Fruit fly (Drosophila melanogaster) whole organism, embryonic: ENCODE results near the gene CG17190.

Source experiments
- Atf6 ChIP-seq: fragments of 200-800 bp; sonication (Bioruptor generic); IDR thresholded peaks from 2 replicates; pipeline ENCODE4 v1.3.6; 2022; ENCODE audit warnings: missing biosample characterization, missing genetic modification characterization
- B-H1 ChIP-seq: fragments of 200-800 bp; sonication (Bioruptor generic); IDR thresholded peaks from 3 replicates; pipeline ENCODE4 v1.3.6; 2022; ENCODE audit warnings: missing biosample characterization, missing genetic modification characterization
- BEAF-32 ChIP-seq: fragments of 200-800 bp; sonication (Bioruptor generic); optimal IDR thresholded peaks from 3 replicates; lab custom pipeline; 2017; ENCODE audit warnings: missing biosample characterization, missing genetic modification characterization, mild to moderate bottlenecking, moderate library complexity, missing genetic modification reagents
- CG10565 ChIP-seq: fragments of 200-800 bp; sonication (Bioruptor generic); optimal IDR thresholded peaks from 3 replicates; lab custom pipeline; 2016; ENCODE audit warnings: missing biosample characterization, mild to moderate bottlenecking, missing genetic modification characterization
- CG11247 ChIP-seq: fragments of 200-800 bp; sonication (Bioruptor generic); IDR thresholded peaks from 2 replicates; pipeline ENCODE4 v1.3.6; 2022; ENCODE audit warnings: missing biosample characterization, missing genetic modification characterization
- CG11398 ChIP-seq: fragments of 200-800 bp; sonication (Bioruptor generic); optimal IDR thresholded peaks from 2 replicates; lab custom pipeline; 2016; ENCODE audit warnings: missing biosample characterization, missing genetic modification characterization
- CG11456 ChIP-seq: fragments of 200-800 bp; sonication (Bioruptor generic); IDR thresholded peaks from 3 replicates; pipeline ENCODE4 v1.3.6; 2022; ENCODE audit warnings: missing biosample characterization, missing genetic modification characterization
- CG12071 ChIP-seq: fragments of 200-800 bp; sonication (Bioruptor generic); optimal IDR thresholded peaks from 3 replicates; lab custom pipeline; 2018; ENCODE audit warnings: missing biosample characterization, mild to moderate bottlenecking, missing genetic modification characterization
- CG12391 ChIP-seq: fragments of 200-800 bp; sonication (Bioruptor generic); optimal IDR thresholded peaks from 3 replicates; lab custom pipeline; 2018; ENCODE audit warnings: missing biosample characterization, mild to moderate bottlenecking, missing genetic modification characterization, moderate library complexity
- CG12744 ChIP-seq: fragments of 200-800 bp; sonication (Bioruptor generic); optimal IDR thresholded peaks from 2 replicates; lab custom pipeline; 2016; ENCODE audit warnings: missing biosample characterization, missing genetic modification characterization
- CG13287 ChIP-seq: fragments of 200-800 bp; sonication (Bioruptor generic); IDR thresholded peaks from 2 replicates; pipeline ENCODE4 v1.3.6; 2022; ENCODE audit warnings: missing biosample characterization, missing genetic modification characterization; ENCODE audit not compliant: partially characterized antibody
- CG1529 ChIP-seq: fragments of 200-800 bp; sonication (Bioruptor generic); optimal IDR thresholded peaks from 3 replicates; lab custom pipeline; 2018; ENCODE audit warnings: missing biosample characterization, missing genetic modification characterization
- CG17385 ChIP-seq: fragments of 200-800 bp; sonication (Bioruptor generic); optimal IDR thresholded peaks from 3 replicates; lab custom pipeline; 2018; ENCODE audit warnings: missing biosample characterization, mild to moderate bottlenecking, missing genetic modification characterization
- CG17612 ChIP-seq: fragments of 200-800 bp; sonication (Bioruptor generic); IDR thresholded peaks from 2 replicates; pipeline ENCODE4 v1.3.6; 2022; ENCODE audit warnings: missing biosample characterization, missing genetic modification characterization
- CG2875 ChIP-seq: fragments of 200-800 bp; sonication (Bioruptor generic); optimal IDR thresholded peaks from 2 replicates; lab custom pipeline; 2017; ENCODE audit warnings: missing biosample characterization, mild to moderate bottlenecking, missing genetic modification characterization, missing genetic modification reagents
- CG31224 ChIP-seq: fragments of 200-800 bp; sonication (Bioruptor generic); IDR thresholded peaks from 2 replicates; pipeline ENCODE4 v1.3.6; 2022; ENCODE audit warnings: missing biosample characterization, missing genetic modification characterization
- CG32772 ChIP-seq: fragments of 200-800 bp; sonication (Bioruptor generic); IDR thresholded peaks from 2 replicates; pipeline ENCODE4 v1.3.6; 2022; ENCODE audit warnings: missing biosample characterization, missing genetic modification characterization
- CG4820 ChIP-seq: fragments of 200-800 bp; sonication (Bioruptor generic); optimal IDR thresholded peaks from 3 replicates; lab custom pipeline; 2016; ENCODE audit warnings: missing biosample characterization, missing genetic modification characterization
- CG6689 ChIP-seq: fragments of 200-800 bp; sonication (Bioruptor generic); IDR thresholded peaks from 2 replicates; pipeline ENCODE4 v1.3.6; 2022; ENCODE audit warnings: missing biosample characterization, missing genetic modification characterization
- CG7786 ChIP-seq: fragments of 200-800 bp; sonication (Bioruptor generic); optimal IDR thresholded peaks from 2 replicates; lab custom pipeline; 2016; ENCODE audit warnings: missing biosample characterization, missing genetic modification characterization
- Eip74EF ChIP-seq, 2 experiments: fragments of 200-800 bp in 1 of 2; fragments of >200 bp in 1 of 2; sonication (Bioruptor generic) in 1 of 2; optimal IDR thresholded peaks; 2 replicates each; lab custom pipeline; 2017 to 2019; ENCODE audit warnings: missing biosample characterization in 2 of 2, missing genetic modification characterization in 2 of 2, mild to moderate bottlenecking in 1 of 2, moderate library complexity in 1 of 2
- Ets97D ChIP-seq: fragments of 200-800 bp; sonication (Bioruptor generic); optimal IDR thresholded peaks from 3 replicates; lab custom pipeline; 2016; ENCODE audit warnings: missing biosample characterization, missing genetic modification characterization
- Hey ChIP-seq: fragments of 200-800 bp; sonication (Bioruptor generic); optimal IDR thresholded peaks from 3 replicates; lab custom pipeline; 2018; ENCODE audit warnings: missing biosample characterization, mild to moderate bottlenecking, missing genetic modification characterization
- Hr51 ChIP-seq, 2 experiments: fragments of 200-800 bp; sonication (Bioruptor generic); optimal IDR thresholded peaks; 2 replicates in 1 of 2; 3 replicates in 1 of 2; lab custom pipeline; 2016 to 2018; ENCODE audit warnings: missing biosample characterization in 2 of 2, missing genetic modification characterization in 2 of 2, mild to moderate bottlenecking in 1 of 2, moderate library complexity in 1 of 2
- Jarid2 ChIP-seq: fragments of 200-800 bp; sonication (Bioruptor generic); optimal IDR thresholded peaks from 3 replicates; lab custom pipeline; 2017; ENCODE audit warnings: mild to moderate bottlenecking, missing biosample characterization, missing genetic modification reagents, missing genetic modification characterization
- Lpt ChIP-seq: fragments of >200 bp; optimal IDR thresholded peaks from 2 replicates; lab custom pipeline; 2018; ENCODE audit warnings: missing biosample characterization, missing genetic modification characterization
- Nf-YA ChIP-seq: fragments of 200-800 bp; sonication (Bioruptor generic); IDR thresholded peaks from 2 replicates; pipeline ENCODE4 v1.3.6; 2022; ENCODE audit warnings: missing biosample characterization, missing genetic modification characterization
- Optix ChIP-seq: fragments of 200-800 bp; sonication (Bioruptor generic); IDR thresholded peaks from 3 replicates; pipeline ENCODE4 v1.3.6; 2022; ENCODE audit warnings: missing biosample characterization, missing genetic modification characterization
- Ptx1 ChIP-seq: fragments of 200-800 bp; sonication (Bioruptor generic); IDR thresholded peaks from 2 replicates; pipeline ENCODE4 v1.3.6; 2022; ENCODE audit warnings: missing biosample characterization, missing genetic modification characterization
- Spps ChIP-seq: fragments of 200-800 bp; sonication (Bioruptor generic); optimal IDR thresholded peaks from 2 replicates; lab custom pipeline; 2018; ENCODE audit warnings: missing biosample characterization, mild to moderate bottlenecking, missing genetic modification characterization
- Xbp1 ChIP-seq: fragments of 200-800 bp; sonication (Bioruptor generic); optimal IDR thresholded peaks from 3 replicates; lab custom pipeline; 2016; ENCODE audit warnings: missing biosample characterization, mild to moderate bottlenecking, missing genetic modification characterization
- croc ChIP-seq: fragments of 200-800 bp; sonication (Bioruptor generic); conservative IDR thresholded peaks from 3 replicates; pipeline ENCODE4 v1.3.6; 2022; ENCODE audit warnings: missing biosample characterization, missing genetic modification characterization
- cwo ChIP-seq: fragments of 200-800 bp; sonication (Bioruptor generic); optimal IDR thresholded peaks from 3 replicates; lab custom pipeline; 2017; ENCODE audit warnings: missing biosample characterization, missing genetic modification characterization, mild to moderate bottlenecking, moderate library complexity, missing genetic modification reagents
- dimm ChIP-seq: fragments of 200-800 bp; sonication (Bioruptor generic); IDR thresholded peaks from 2 replicates; pipeline ENCODE4 v1.3.6; 2022; ENCODE audit warnings: missing biosample characterization, missing genetic modification characterization
- dm ChIP-seq: fragments of 200-800 bp; sonication (Bioruptor generic); optimal IDR thresholded peaks from 3 replicates; lab custom pipeline; 2016; ENCODE audit warnings: missing biosample characterization, missing genetic modification characterization
- gro ChIP-seq: fragments of 200-800 bp; sonication (Bioruptor generic); optimal IDR thresholded peaks from 2 replicates; lab custom pipeline; 2016; ENCODE audit warnings: missing biosample characterization, missing genetic modification characterization
- inv ChIP-seq: fragments of 200-800 bp; sonication (Bioruptor generic); IDR thresholded peaks from 2 replicates; pipeline ENCODE4 v1.3.6; 2022; ENCODE audit warnings: missing biosample characterization, missing genetic modification characterization; ENCODE audit not compliant: partially characterized antibody
- prd ChIP-seq, 3 experiments: fragments of >200 bp in 2 of 3; fragments of 200-800 bp in 1 of 3; sonication (Bioruptor generic) in 1 of 3; optimal IDR thresholded peaks in 2 of 3; IDR thresholded peaks in 1 of 3; 2 replicates in 2 of 3; 3 replicates in 1 of 3; pipeline versions ENCODE4 v1.3.6 to Lab custom; 2017 to 2022; ENCODE audit warnings: missing biosample characterization in 1 of 3, missing genetic modification characterization in 1 of 3
- pros ChIP-seq: fragments of 200-800 bp; sonication (Bioruptor generic); optimal IDR thresholded peaks from 3 replicates; lab custom pipeline; 2019; ENCODE audit warnings: missing biosample characterization, mild to moderate bottlenecking, missing genetic modification characterization, moderate library complexity
- sens-2 ChIP-seq: fragments of 200-800 bp; sonication (Bioruptor generic); IDR thresholded peaks from 2 replicates; pipeline ENCODE4 v1.3.6; 2022; ENCODE audit warnings: missing biosample characterization, missing genetic modification characterization
- seq ChIP-seq: fragments of 200-800 bp; sonication (Bioruptor generic); IDR thresholded peaks from 2 replicates; pipeline ENCODE4 v1.3.6; 2022; ENCODE audit warnings: missing biosample characterization, missing genetic modification characterization
- sim ChIP-seq: fragments of 200-800 bp; sonication (Bioruptor generic); IDR thresholded peaks from 2 replicates; pipeline ENCODE4 v1.3.6; 2022; ENCODE audit warnings: missing biosample characterization, missing genetic modification characterization
- sisA ChIP-seq: fragments of 200-800 bp; sonication (Bioruptor generic); IDR thresholded peaks from 2 replicates; pipeline ENCODE4 v1.3.6; 2022; ENCODE audit warnings: missing biosample characterization, missing genetic modification characterization
- slp2 ChIP-seq: fragments of 200-800 bp; sonication (Bioruptor generic); optimal IDR thresholded peaks from 2 replicates; lab custom pipeline; 2016; ENCODE audit warnings: missing biosample characterization, missing genetic modification characterization
- tap ChIP-seq: fragments of 200-800 bp; optimal IDR thresholded peaks from 3 replicates; lab custom pipeline; 2019; ENCODE audit warnings: missing biosample characterization, mild to moderate bottlenecking, missing genetic modification characterization, moderate library complexity
- toy ChIP-seq: fragments of 200-800 bp; sonication (Bioruptor generic); IDR thresholded peaks from 2 replicates; pipeline ENCODE4 v1.3.6; 2022; ENCODE audit warnings: missing biosample characterization, missing genetic modification characterization
- vnd ChIP-seq: fragments of 200-800 bp; sonication (Bioruptor generic); IDR thresholded peaks from 3 replicates; pipeline ENCODE4 v1.3.6; 2022; ENCODE audit warnings: missing biosample characterization, missing genetic modification characterization; ENCODE audit not compliant: partially characterized antibody
- wor ChIP-seq: fragments of 200-800 bp; sonication (Bioruptor generic); IDR thresholded peaks from 2 replicates; pipeline ENCODE4 v1.3.6; 2022; ENCODE audit warnings: missing biosample characterization, missing genetic modification characterization
- zfh1 ChIP-seq: fragments of 200-800 bp; sonication (Bioruptor generic); IDR thresholded peaks from 3 replicates; pipeline ENCODE4 v1.3.6; 2022; ENCODE audit warnings: missing biosample characterization, missing genetic modification characterization
- zfh2 ChIP-seq: fragments of 200-800 bp; sonication (Bioruptor generic); optimal IDR thresholded peaks from 2 replicates; lab custom pipeline; 2016; ENCODE audit warnings: missing biosample characterization, missing genetic modification characterization

CG17190 gene

DNA sequence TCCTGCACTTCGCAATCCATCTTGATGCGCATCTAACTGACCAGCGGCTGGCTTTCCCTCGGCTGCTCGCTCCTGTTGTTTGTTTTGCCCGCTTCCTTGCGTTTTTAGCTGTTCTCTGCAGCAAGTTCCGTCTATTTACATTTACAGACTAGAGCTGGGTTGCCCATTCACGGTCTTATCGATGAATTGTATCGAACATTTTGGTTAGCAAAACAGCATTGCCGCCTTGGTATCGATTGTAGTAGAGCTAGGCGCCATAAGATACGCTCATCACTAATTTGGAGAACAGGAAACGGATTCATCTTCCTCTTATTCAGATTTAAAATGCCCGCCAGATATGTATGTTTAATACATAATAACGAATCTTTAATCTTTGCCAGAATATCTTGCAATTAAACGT is 22.6 kb upstream of the CG17190 start, which contains the start of gene Regnase-1 (continued):
- TF ChIP-seq sim (GFP tag; lab: Robert Waterston, UW) (peak; percentile 86), Optix (GFP tag; lab: Robert Waterston, UW) (peak; percentile 84), CG32772 (GFP tag; lab: Robert Waterston, UW) (peak; percentile 65; the same call in 1 of the 2 replicates), BEAF-32 (peak; percentile 96), CG13287 (GFP tag; lab: Robert Waterston, UW) (peak; percentile 98), Ets97D (GFP tag; lab: Kevin White, UChicago) (peak; percentile 100), zfh1 (peak; percentile 92), prd (optimal IDR thresholded peaks at IDR 0.05; lab: Kevin White, UChicago) (no peak), prd (GFP tag; IDR thresholded peaks at IDR 0.05; lab: Robert Waterston, UW) (peak; percentile 62; the same call in 2 of the 3 replicates), CG12071 (GFP tag; lab: Kevin White, UChicago) (peak; percentile 95), zfh2 (peak; percentile 85), Lpt (GFP tag; lab: Kevin White, UChicago) (no peak), CG11456 (peak; percentile 90), pros (GFP tag; lab: Kevin White, UChicago) (no peak), CG11247 (GFP tag; lab: Robert Waterston, UW) (peak; percentile 88), CG4820 (GFP tag; lab: Kevin White, UChicago) (peak; percentile 73), CG11398 (GFP tag; lab: Kevin White, UChicago) (peak; percentile 88), CG12744 (peak; percentile 90), inv (GFP tag; lab: Robert Waterston, UW) (peak; percentile 92), Hey (tag; lab: Kevin White, UChicago) (peak; percentile 88), CG1529 (peak; percentile 90), sens-2 (GFP tag; lab: Robert Waterston, UW) (peak; percentile 94), cwo (peak; percentile 75), CG12391 (tag; lab: Kevin White, UChicago) (peak; percentile 94), CG7786 (GFP tag; lab: Kevin White, UChicago) (peak; percentile 78), CG2875 (peak; percentile 94), toy (GFP tag; lab: Robert Waterston, UW) (peak; percentile 71), Eip74EF (GFP tag; optimal IDR thresholded peaks at IDR 0.05; lab: Kevin White, UChicago) (peak in 1 of 2 experiments; percentile 80), dimm (GFP tag; lab: Robert Waterston, UW) (peak; percentile 57; the same call in 1 of the 2 replicates), B-H1 (GFP tag; lab: Robert Waterston, UW) (peak; percentile 83), gro (peak; percentile 93), Atf6 (GFP tag; lab: Robert Waterston, UW) (peak; percentile 89), tap (peak; percentile 87), CG17612 (GFP tag; lab: Robert Waterston, UW) (peak; percentile 61; the same call in 1 of the 2 replicates), croc (GFP tag; lab: Robert Waterston, UW) (peak; percentile 66), Jarid2 (GFP tag; lab: Kevin White, UChicago) (peak; percentile 78), Spps (tag; lab: Kevin White, UChicago) (peak; percentile 86), slp2 (GFP tag; lab: Kevin White, UChicago) (peak; percentile 87), sisA (GFP tag; lab: Robert Waterston, UW) (no peak), Ptx1 (GFP tag; lab: Robert Waterston, UW) (peak; percentile 80), dm (GFP tag; lab: Kevin White, UChicago) (peak; percentile 90), CG6689 (peak; percentile 79), vnd (GFP tag; lab: Robert Waterston, UW) (peak; percentile 91), Nf-YA (GFP tag; lab: Robert Waterston, UW) (peak; percentile 82), wor (GFP tag; lab: Robert Waterston, UW) (peak; percentile 55), Hr51 (GFP tag; optimal IDR thresholded peaks at IDR 0.05; lab: Kevin White, UChicago) (peak; percentile 87), CG31224 (GFP tag; lab: Robert Waterston, UW) (peak; percentile 84), CG17385 (peak; percentile 99), CG10565 (GFP tag; lab: Kevin White, UChicago) (no peak), seq (GFP tag; lab: Robert Waterston, UW) (peak; percentile 73; the same call in 1 of the 2 replicates), Xbp1 (GFP tag; lab: Kevin White, UChicago) (peak; percentile 86)
